Fruit fly (Drosophila melanogaster) whole organism, wandering third instar larva: Measurements from ENCODE around the gene CG13390.
A peak's percentile ranks its signal among the peaks of the same experiment; 100 is the strongest.

Experiments
- Abd-B ChIP-seq: fragments of >200 bp; optimal IDR thresholded peaks from 2 replicates; lab custom pipeline; 2017; ENCODE audit warnings: missing biosample characterization, missing genetic modification characterization
- CG32264 ChIP-seq: fragments of 200-800 bp; sonication (Bioruptor generic); optimal IDR thresholded peaks from 2 replicates; lab custom pipeline; 2016; ENCODE audit warnings: missing biosample characterization, missing genetic modification characterization
- CrebA ChIP-seq: fragments of 200-800 bp; sonication (Bioruptor generic); optimal IDR thresholded peaks from 2 replicates; lab custom pipeline; 2016; ENCODE audit warnings: missing biosample characterization, mild to moderate bottlenecking, missing genetic modification characterization, borderline replicate concordance
- Dif ChIP-seq: fragments of 200-275, 200-300 bp; sonication (Bioruptor generic); optimal IDR thresholded peaks from 2 replicates; lab custom pipeline; 2018; ENCODE audit warnings: missing biosample characterization, missing genetic modification characterization; ENCODE audit not compliant: partially characterized antibody
- GATAd ChIP-seq: sonication (Bioruptor generic); optimal IDR thresholded peaks from 2 replicates; lab custom pipeline; 2016; ENCODE audit warnings: missing biosample characterization, missing genetic modification characterization
- HLH106 ChIP-seq: fragments of 200-800 bp; optimal IDR thresholded peaks from 3 replicates; lab custom pipeline; 2019; ENCODE audit warnings: missing biosample characterization, mild to moderate bottlenecking, missing genetic modification characterization, moderate library complexity
- Hnf4 ChIP-seq: fragments of 200-800 bp; sonication (Bioruptor generic); optimal IDR thresholded peaks from 2 replicates; lab custom pipeline; 2016; ENCODE audit warnings: missing biosample characterization, mild to moderate bottlenecking, missing genetic modification characterization
- Hr78 ChIP-seq: fragments of >200 bp; optimal IDR thresholded peaks from 2 replicates; lab custom pipeline; 2017; ENCODE audit warnings: missing biosample characterization, missing genetic modification characterization
- Hr83 ChIP-seq: fragments of 200-300 bp; sonication (Bioruptor generic); optimal IDR thresholded peaks from 2 replicates; lab custom pipeline; 2016; ENCODE audit warnings: missing biosample characterization, mild to moderate bottlenecking, missing genetic modification characterization, moderate library complexity; ENCODE audit not compliant: poor library complexity, severe bottlenecking
- Myc ChIP-seq: fragments of >200 bp; optimal IDR thresholded peaks from 2 replicates; lab custom pipeline; 2017
- N ChIP-seq: fragments of >200 bp; optimal IDR thresholded peaks from 2 replicates; lab custom pipeline; 2018; ENCODE audit warnings: missing biosample characterization, missing external identifiers, missing genetic modification characterization
- OdsH ChIP-seq: fragments of 200-800 bp; sonication (Bioruptor generic); optimal IDR thresholded peaks from 2 replicates; lab custom pipeline; 2016; ENCODE audit warnings: missing biosample characterization, mild to moderate bottlenecking, missing genetic modification characterization
- Rel ChIP-seq, 2 experiments: fragments of 200-800 bp; sonication (Bioruptor generic) in 1 of 2; optimal IDR thresholded peaks; 2 replicates in 1 of 2; 3 replicates in 1 of 2; lab custom pipeline; 2016 to 2019; ENCODE audit warnings: mild to moderate bottlenecking in 2 of 2, missing biosample characterization in 2 of 2, missing genetic modification characterization in 2 of 2, moderate library complexity in 1 of 2
- Sp1 ChIP-seq: fragments of 200-800 bp; sonication (Bioruptor generic); optimal IDR thresholded peaks from 3 replicates; lab custom pipeline; 2019; ENCODE audit warnings: missing biosample characterization, mild to moderate bottlenecking, missing genetic modification characterization, moderate library complexity
- dl ChIP-seq, 2 experiments: fragments of 175-275, 200-275 bp in 1 of 2; fragments of 200-275 bp in 1 of 2; sonication (Bioruptor generic); optimal IDR thresholded peaks; lab custom pipeline; 2018; ENCODE audit warnings: mild to moderate bottlenecking in 2 of 2, missing biosample characterization in 2 of 2, missing genetic modification characterization in 2 of 2, moderate library complexity in 2 of 2; ENCODE audit not compliant: partially characterized antibody in 2 of 2, insufficient read depth in 1 of 2
- dmrt93B ChIP-seq: fragments of 200-800 bp; sonication (Bioruptor generic); optimal IDR thresholded peaks from 2 replicates; lab custom pipeline; 2018; ENCODE audit warnings: missing biosample characterization, mild to moderate bottlenecking, missing genetic modification characterization
- dsf ChIP-seq: sonication (Bioruptor generic); optimal IDR thresholded peaks from 2 replicates; lab custom pipeline; 2016; ENCODE audit warnings: missing biosample characterization, missing genetic modification characterization, borderline replicate concordance
- ey ChIP-seq: fragments of 200-800 bp; sonication (Bioruptor generic); optimal IDR thresholded peaks from 2 replicates; lab custom pipeline; 2016; ENCODE audit warnings: missing biosample characterization, missing genetic modification characterization
- foxo ChIP-seq, 2 experiments: fragments of 200-800 bp; sonication (Bioruptor generic); optimal IDR thresholded peaks; 2 replicates in 1 of 2; 3 replicates in 1 of 2; lab custom pipeline; 2016 to 2017; ENCODE audit warnings: missing biosample characterization in 2 of 2, missing genetic modification characterization in 2 of 2
- h ChIP-seq: fragments of 200-800 bp; sonication (Bioruptor generic); optimal IDR thresholded peaks from 3 replicates; lab custom pipeline; 2016; ENCODE audit warnings: missing biosample characterization, mild to moderate bottlenecking, missing genetic modification characterization
- jim ChIP-seq: fragments of 175-275, 200-325 bp; sonication (Bioruptor generic); optimal IDR thresholded peaks from 2 replicates; lab custom pipeline; 2016; ENCODE audit warnings: missing biosample characterization, mild to moderate bottlenecking, missing genetic modification characterization
- psq ChIP-seq: fragments of 200-800 bp; sonication (Bioruptor generic); optimal IDR thresholded peaks from 3 replicates; lab custom pipeline; 2017; ENCODE audit warnings: missing biosample characterization, mild to moderate bottlenecking, missing genetic modification characterization, moderate library complexity
- rgr ChIP-seq: fragments of 200-800 bp; sonication (Bioruptor generic); optimal IDR thresholded peaks from 3 replicates; lab custom pipeline; 2016; ENCODE audit warnings: missing biosample characterization, mild to moderate bottlenecking, missing genetic modification characterization
- tai ChIP-seq: sonication (Bioruptor generic); optimal IDR thresholded peaks from 2 replicates; lab custom pipeline; 2016; ENCODE audit warnings: missing biosample characterization, missing genetic modification characterization
- usp ChIP-seq: fragments of >200 bp; optimal IDR thresholded peaks from 2 replicates; lab custom pipeline; 2017; ENCODE audit warnings: missing biosample characterization, missing genetic modification characterization
- woc ChIP-seq: sonication (Bioruptor generic); optimal IDR thresholded peaks from 2 replicates; lab custom pipeline; 2016; ENCODE audit warnings: missing biosample characterization, mild to moderate bottlenecking, missing genetic modification characterization

The CG13390 gene

DNA sequence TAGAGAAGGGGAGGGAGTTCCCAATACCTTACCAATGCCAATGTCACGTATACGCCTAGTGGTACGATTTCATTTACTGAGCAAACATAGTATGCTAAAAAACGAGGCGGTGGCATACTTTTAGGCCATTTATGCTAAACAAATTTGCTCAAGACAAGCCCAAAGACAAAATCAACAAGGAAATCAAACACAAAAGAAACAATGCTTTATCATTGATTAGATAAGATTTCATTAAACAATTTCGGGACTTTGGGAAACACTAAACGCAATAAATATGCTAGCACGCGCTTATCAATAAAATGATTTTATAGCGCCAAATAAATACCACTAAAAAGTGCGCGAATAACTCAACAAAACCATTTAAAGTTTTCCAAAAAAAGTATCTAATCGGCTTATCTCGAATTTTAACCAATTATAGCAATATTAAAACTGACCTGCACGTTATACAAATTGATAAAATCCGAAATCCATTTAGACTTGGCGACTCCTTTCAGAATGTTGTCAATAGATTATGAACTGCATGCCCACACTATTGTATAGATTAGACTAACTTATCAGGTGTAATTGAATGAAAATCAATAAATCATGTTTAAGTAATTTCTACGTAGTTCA, 25.9 kb downstream of the CG13390 start:
- no peak for TF ChIP-seq GATAd (GFP tag; lab: Kevin White, UChicago)
- no peak for TF ChIP-seq psq (GFP tag; lab: Kevin White, UChicago)
- TF ChIP-seq OdsH (GFP tag; lab: Kevin White, UChicago) = peak; percentile 37
- TF ChIP-seq rgr (GFP tag; lab: Kevin White, UChicago) = peak; percentile 59
- TF ChIP-seq CrebA (GFP tag; lab: Kevin White, UChicago) = peak; percentile 11
- peak; percentile 18 for TF ChIP-seq h (GFP tag; lab: Kevin White, UChicago)
- TF ChIP-seq tai (GFP tag; lab: Kevin White, UChicago) = peak; percentile 15
- TF ChIP-seq dsf (GFP tag; lab: Kevin White, UChicago) = no peak
- TF ChIP-seq jim (GFP tag; lab: Kevin White, UChicago) = no peak
- peak in 1 of 2 experiments; percentile 9 for TF ChIP-seq foxo (GFP tag; optimal IDR thresholded peaks at IDR 0.05; lab: Kevin White, UChicago)
- no peak for TF ChIP-seq CG32264 (GFP tag; lab: Kevin White, UChicago)
- TF ChIP-seq dmrt93B (GFP tag; lab: Kevin White, UChicago) = no peak
- TF ChIP-seq Sp1 (GFP tag; lab: Kevin White, UChicago) = no peak
- TF ChIP-seq Rel (GFP tag; optimal IDR thresholded peaks at IDR 0.05; lab: Kevin White, UChicago) = no peak
- peak; percentile 64 for TF ChIP-seq Rel (tag; optimal IDR thresholded peaks at IDR 0.05; lab: Kevin White, UChicago)
- TF ChIP-seq usp = no peak
- TF ChIP-seq Abd-B = no peak
- no peak for TF ChIP-seq ey (GFP tag; lab: Kevin White, UChicago)
- no peak for TF ChIP-seq Dif (GFP tag; lab: Kevin White, UChicago)
- no peak for TF ChIP-seq dl (GFP tag; optimal IDR thresholded peaks at IDR 0.05; lab: Kevin White, UChicago; ENCODE audit: insufficient read depth in 1 of 2, partially characterized antibody in 2 of 2)
- peak; percentile 62 for TF ChIP-seq Hr83
- TF ChIP-seq Hnf4 (GFP tag; lab: Kevin White, UChicago) = no peak

DNA sequence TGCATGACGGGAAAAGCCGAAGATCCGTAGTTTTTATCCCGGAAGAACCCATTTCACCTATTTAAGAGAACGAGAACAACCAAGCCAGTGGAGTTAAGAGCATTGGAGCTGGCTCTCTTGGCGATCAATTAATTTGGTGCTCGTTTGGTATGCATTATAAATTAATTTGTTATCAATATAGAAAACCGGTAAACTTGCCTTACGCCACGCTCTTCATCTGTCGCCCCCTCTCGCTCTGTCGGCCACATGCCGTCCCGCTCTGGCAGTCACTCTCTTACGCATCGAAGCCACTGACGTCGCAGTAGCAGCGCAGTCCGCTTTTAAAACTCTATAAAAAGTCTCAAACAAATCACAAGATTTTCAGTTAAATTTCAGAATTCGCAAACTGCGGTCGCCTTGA, 30.3 kb downstream of the CG13390 start, which contains the start of gene CG7778:
Gene CG7778, plus strand, starts transcription at position 361 of the 400 bp plus-strand sequence.
- TF ChIP-seq CrebA (GFP tag; lab: Kevin White, UChicago) (no peak), Myc (lab: Kevin White, UChicago) (no peak), dsf (GFP tag; lab: Kevin White, UChicago) (no peak), dmrt93B (GFP tag; lab: Kevin White, UChicago) (no peak), Dif (GFP tag; lab: Kevin White, UChicago) (peak; percentile 26)

DNA sequence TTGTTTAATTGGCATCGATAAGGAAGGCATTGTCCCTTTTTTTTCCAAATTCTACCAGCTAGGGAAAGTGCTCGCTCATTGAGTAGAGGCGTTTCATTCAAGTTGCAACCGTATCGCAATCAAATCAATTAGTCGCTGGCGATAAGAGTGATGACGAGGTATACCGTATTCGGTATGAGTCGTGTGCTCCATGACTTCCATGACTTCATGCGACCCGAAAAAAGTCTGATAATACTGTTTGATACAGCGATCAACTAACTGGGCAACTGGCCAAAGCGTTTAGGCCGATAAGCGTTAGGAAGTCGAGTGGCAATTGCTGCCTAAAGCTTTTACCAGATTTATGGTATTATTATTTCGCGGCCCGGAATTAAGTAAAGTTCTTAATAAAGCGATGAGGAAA, 32.1 kb downstream of the CG13390 start:
- TF ChIP-seq Hr78 (no peak), Rel (GFP tag; optimal IDR thresholded peaks at IDR 0.05; lab: Kevin White, UChicago) (no peak), Rel (tag; optimal IDR thresholded peaks at IDR 0.05; lab: Kevin White, UChicago) (peak; percentile 20), h (GFP tag; lab: Kevin White, UChicago) (peak; percentile 63)
- TF ChIP-seq, all 38 proteins: peak for 2

DNA sequence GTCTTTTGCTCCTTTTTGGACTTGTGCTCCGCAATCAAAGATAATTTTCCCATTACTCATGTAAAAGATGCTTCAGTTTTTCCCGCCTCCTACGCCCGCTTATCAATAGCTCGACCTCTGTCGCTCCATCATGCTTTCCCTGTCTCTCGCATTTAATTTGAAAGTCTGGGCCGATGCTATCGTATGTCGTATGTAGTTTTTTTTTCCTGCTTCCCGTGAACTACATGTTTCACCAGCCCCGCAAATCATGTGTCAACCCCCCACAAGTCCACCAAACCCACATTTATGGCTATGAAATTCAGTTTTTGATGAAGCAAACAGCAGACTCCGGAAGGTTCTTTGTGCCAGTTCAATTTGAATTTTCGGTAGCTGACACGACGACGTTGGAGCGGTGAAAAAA, 34.2 kb downstream of the CG13390 start, which contains the start of gene CG14273:
Gene CG14273, plus strand, starts transcription at position 301 of the 400 bp plus-strand sequence.
- no peak for TF ChIP-seq jim (GFP tag; lab: Kevin White, UChicago)
- TF ChIP-seq HLH106 (tag; lab: Kevin White, UChicago) = no peak
- TF ChIP-seq woc (GFP tag; lab: Kevin White, UChicago) = no peak
- no peak for TF ChIP-seq foxo (GFP tag; optimal IDR thresholded peaks at IDR 0.05; lab: Kevin White, UChicago)
- TF ChIP-seq CG32264 (GFP tag; lab: Kevin White, UChicago) = no peak

DNA sequence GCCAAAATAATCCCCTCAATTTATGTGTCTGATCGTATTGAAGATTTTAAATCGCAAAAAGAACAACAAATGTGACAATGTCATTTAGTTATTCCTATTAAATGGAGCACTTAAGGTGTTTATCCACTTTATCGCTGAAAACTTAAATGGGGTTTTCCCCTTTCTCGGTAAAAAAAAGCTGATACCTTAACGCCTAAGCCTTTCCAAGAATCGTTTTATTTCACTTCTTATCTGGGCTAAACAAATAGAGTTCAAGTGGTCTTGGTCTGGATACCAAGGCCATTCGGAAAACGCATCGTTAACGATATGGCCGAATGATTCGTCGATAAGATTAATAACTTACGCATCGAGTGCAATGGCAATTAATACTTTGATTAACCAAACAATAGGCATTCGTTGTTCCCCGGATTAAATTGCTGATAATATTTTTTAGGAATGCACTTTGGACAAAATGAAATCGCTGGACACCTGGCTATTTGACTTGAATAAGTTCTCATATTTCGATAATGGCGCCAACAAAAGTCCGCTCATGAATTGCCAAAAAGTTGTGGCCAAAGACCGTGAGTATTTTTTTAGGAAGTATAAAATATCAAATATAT, 36.7 kb downstream of the CG13390 start:
- TF ChIP-seq CG32264 (GFP tag; lab: Kevin White, UChicago) (no peak), N (no peak), Rel (GFP tag; optimal IDR thresholded peaks at IDR 0.05; lab: Kevin White, UChicago) (no peak), Rel (tag; optimal IDR thresholded peaks at IDR 0.05; lab: Kevin White, UChicago) (peak; percentile 96)
